Fruit fly (Drosophila melanogaster): Measurements from ENCODE around the gene mthl10.
A peak's percentile ranks its signal among the peaks of the same experiment; 100 is the strongest.

mthl10 gene

dm6 chr3L:361201-361600 lies 18.5 kb upstream of the mthl10 start, which contains the start of the genes Cdc5 and CG1233 (continued):
- TF ChIP-seq Lhr (GFP tag; optimal IDR thresholded peaks at IDR 0.05) = no peak
- peak; percentile 29 for TF ChIP-seq CG16863 (GFP tag; optimal IDR thresholded peaks at IDR 0.05)
- TF ChIP-seq GATAe (GFP tag; conservative IDR thresholded peaks at IDR 0.05) = peak; percentile 37; the same call in 1 of the 2 replicates
- no peak for TF ChIP-seq Atf-2 (GFP tag; optimal IDR thresholded peaks at IDR 0.05)
- TF ChIP-seq CG13296 (GFP tag; optimal IDR thresholded peaks at IDR 0.05) = no peak
- no peak for TF ChIP-seq zf30C (GFP tag; optimal IDR thresholded peaks at IDR 0.05)
- TF ChIP-seq jing (GFP tag; optimal IDR thresholded peaks at IDR 0.05) = no peak
- no peak for TF ChIP-seq kay (GFP tag; optimal IDR thresholded peaks at IDR 0.05)
- TF ChIP-seq zen (tag; optimal IDR thresholded peaks at IDR 0.05) = peak; percentile 61
- TF ChIP-seq prd (optimal IDR thresholded peaks at IDR 0.05) = no peak
- TF ChIP-seq prd (GFP tag; IDR thresholded peaks at IDR 0.05) = peak; percentile 31; the same call in 1 of the 3 replicates
- no peak for TF ChIP-seq Sox100B (GFP tag; optimal IDR thresholded peaks at IDR 0.05)
- TF ChIP-seq CG13894 (tag; optimal IDR thresholded peaks at IDR 0.05) = no peak
- TF ChIP-seq ttk (GFP tag; IDR thresholded peaks at IDR 0.05) = no peak
- no peak for TF ChIP-seq btn (GFP tag; optimal IDR thresholded peaks at IDR 0.05)
- TF ChIP-seq CG33213 (GFP tag; optimal IDR thresholded peaks at IDR 0.05) = peak; percentile 27
- TF ChIP-seq CoRest (tag; optimal IDR thresholded peaks at IDR 0.05) = peak; percentile 30
- TF ChIP-seq lmd (GFP tag; IDR thresholded peaks at IDR 0.05) = 0 out of 2 replicates have a peak, but pooled peaks have one; percentile 18
- TF ChIP-seq CkIIα-i1 (GFP tag; IDR thresholded peaks at IDR 0.05) = no peak
- TF ChIP-seq disco-r (GFP tag; optimal IDR thresholded peaks at IDR 0.05) = no peak
- TF ChIP-seq CG14710 (tag; optimal IDR thresholded peaks at IDR 0.05) = peak; percentile 84
- no peak for TF ChIP-seq Usf (GFP tag; optimal IDR thresholded peaks at IDR 0.05)
- no peak for TF ChIP-seq CG17361 (GFP tag; IDR thresholded peaks at IDR 0.05)
- peak; percentile 45 for TF ChIP-seq CG12299 (tag; optimal IDR thresholded peaks at IDR 0.05)
- no peak for TF ChIP-seq z (GFP tag; IDR thresholded peaks at IDR 0.05)
- no peak; the same call in 1 of the 2 replicates for TF ChIP-seq onecut (GFP tag; IDR thresholded peaks at IDR 0.05)
- no peak for TF ChIP-seq corto (GFP tag; optimal IDR thresholded peaks at IDR 0.05)
- TF ChIP-seq hbn (GFP tag; IDR thresholded peaks at IDR 0.05; ENCODE audit: partially characterized antibody) = peak; percentile 53; the same call in 1 of the 2 replicates
- TF ChIP-seq CG4617 (GFP tag; optimal IDR thresholded peaks at IDR 0.05; ENCODE audit: borderline replicate concordance) = peak; percentile 48
- TF ChIP-seq bab2 (GFP tag; optimal IDR thresholded peaks at IDR 0.05) = peak; percentile 56
- TF ChIP-seq CG7928 (GFP tag; optimal IDR thresholded peaks at IDR 0.05) = no peak
- TF ChIP-seq PHDP (tag; optimal IDR thresholded peaks at IDR 0.05) = no peak
- TF ChIP-seq Sin3A (optimal IDR thresholded peaks at IDR 0.05) = peak; percentile 82
- no peak for TF ChIP-seq CG4730 (GFP tag; IDR thresholded peaks at IDR 0.05)
- TF ChIP-seq gsb (GFP tag; IDR thresholded peaks at IDR 0.05) = no peak
- TF ChIP-seq ato (GFP tag; IDR thresholded peaks at IDR 0.05; ENCODE audit: partially characterized antibody) = no peak
- TF ChIP-seq CG7786 (GFP tag; optimal IDR thresholded peaks at IDR 0.05) = peak; percentile 4
- peak; percentile 27 for TF ChIP-seq Hr3 (GFP tag; optimal IDR thresholded peaks at IDR 0.05)
- TF ChIP-seq Fer2 (tag; optimal IDR thresholded peaks at IDR 0.05) = no peak
- no peak for TF ChIP-seq CG17385 (GFP tag; optimal IDR thresholded peaks at IDR 0.05)
- TF ChIP-seq Drgx (GFP tag; IDR thresholded peaks at IDR 0.05) = no peak
- TF ChIP-seq CTCF (GFP tag; optimal IDR thresholded peaks at IDR 0.05) = no peak
- TF ChIP-seq unpg (GFP tag; optimal IDR thresholded peaks at IDR 0.05) = no peak
- TF ChIP-seq chm (GFP tag; IDR thresholded peaks at IDR 0.05) = no peak
- TF ChIP-seq Optix (GFP tag; IDR thresholded peaks at IDR 0.05) = 0 out of 3 replicates have a peak, but pooled peaks have one; percentile 8
- no peak for TF ChIP-seq sima (GFP tag; optimal IDR thresholded peaks at IDR 0.05)
- TF ChIP-seq CG13287 (GFP tag; IDR thresholded peaks at IDR 0.05; ENCODE audit: partially characterized antibody) = peak; percentile 75
- TF ChIP-seq Dp (GFP tag; optimal IDR thresholded peaks at IDR 0.05) = peak; percentile 36
- peak; percentile 97 for TF ChIP-seq CG9797 (GFP tag; optimal IDR thresholded peaks at IDR 0.05)
- TF ChIP-seq aop (GFP tag; IDR thresholded peaks at IDR 0.05) = no peak
- TF ChIP-seq CG9727 (GFP tag; optimal IDR thresholded peaks at IDR 0.05) = peak; percentile 55
- no peak for TF ChIP-seq Kr (GFP tag; optimal IDR thresholded peaks at IDR 0.05)
